Fruit fly (Drosophila melanogaster): ENCODE measurements around the gene Tmc.

DNA sequence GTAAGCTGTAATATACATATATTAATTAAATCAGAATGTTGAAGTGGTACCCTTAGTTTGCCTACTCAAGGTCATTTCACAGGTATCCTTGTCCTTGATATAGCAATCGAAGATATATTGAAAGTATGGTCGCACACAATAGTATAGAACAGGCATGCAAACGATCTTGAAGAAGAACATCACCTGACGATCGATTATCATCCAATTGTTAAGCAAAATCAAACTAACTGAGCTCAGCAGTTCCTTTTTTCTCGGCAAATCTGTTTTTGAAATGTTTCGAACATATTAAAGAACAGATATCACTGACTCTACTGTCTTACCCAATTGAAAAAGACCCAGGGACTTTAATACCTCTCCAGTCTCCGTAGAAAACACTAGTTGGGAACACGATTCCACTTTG, 30.8 kb downstream of the Tmc start, which contains the start of gene Cyp40:
- TF ChIP-seq psq (optimal IDR thresholded peaks at IDR 0.05) (no peak), insv (optimal IDR thresholded peaks at IDR 0.05) (no peak), Sin3A (optimal IDR thresholded peaks at IDR 0.05) (no peak), h (optimal IDR thresholded peaks at IDR 0.05) (no peak), ttk (optimal IDR thresholded peaks at IDR 0.05) (no peak)

Measured in Kc167 (cell line).